Worm (Caenorhabditis elegans): ENCODE results near the gene fbxa-79.

fbxa-79 gene

ce11 chrIII:1321561-1321960, 13.5 kb upstream of the fbxa-79 start, which contains the start of gene fbxa-15:
fbxa-15 (minus strand) TSS chrIII:1321661.
- TF ChIP-seq ama-1 (optimal IDR thresholded peaks at IDR 0.05) (no peak), tra-4 (tag; optimal IDR thresholded peaks at IDR 0.05) (no peak), sea-1 (GFP tag; conservative IDR thresholded peaks at IDR 0.05) (no peak), tbx-37 (GFP tag; conservative IDR thresholded peaks at IDR 0.05) (no peak), tbx-11 (GFP tag; IDR thresholded peaks at IDR 0.05) (no peak), B0310.2 (tag; optimal IDR thresholded peaks at IDR 0.05) (no peak), pes-1 (GFP tag; IDR thresholded peaks at IDR 0.05) (no peak)

- no peak for TF ChIP-seq hmbx-1 (tag; optimal IDR thresholded peaks at IDR 0.05)
- TF ChIP-seq hnd-1 (tag; optimal IDR thresholded peaks at IDR 0.05): no peak
- TF ChIP-seq ets-7 (tag; optimal IDR thresholded peaks at IDR 0.05): no peak
- TF ChIP-seq F13C5.2 (tag; optimal IDR thresholded peaks at IDR 0.05): no peak
- no peak for TF ChIP-seq hmg-4 (GFP tag; optimal IDR thresholded peaks at IDR 0.05)
- TF ChIP-seq pes-1 (GFP tag; IDR thresholded peaks at IDR 0.05): no peak
- no peak for TF ChIP-seq ama-1 (optimal IDR thresholded peaks at IDR 0.05)
- TF ChIP-seq flt-1 (GFP tag; IDR thresholded peaks at IDR 0.05): no peak
- no peak for TF ChIP-seq sea-1 (GFP tag; conservative IDR thresholded peaks at IDR 0.05)
- TF ChIP-seq tbx-37 (GFP tag; conservative IDR thresholded peaks at IDR 0.05): no peak
- TF ChIP-seq aly-1 (tag; optimal IDR thresholded peaks at IDR 0.05): no peak
- TF ChIP-seq tbx-11 (GFP tag; IDR thresholded peaks at IDR 0.05): no peak
- no peak for TF ChIP-seq ceh-13 (GFP tag; optimal IDR thresholded peaks at IDR 0.05)
- TF ChIP-seq B0310.2 (tag; optimal IDR thresholded peaks at IDR 0.05): no peak
- TF ChIP-seq tra-4 (tag; optimal IDR thresholded peaks at IDR 0.05): no peak
- no peak for TF ChIP-seq ceh-36 (tag; optimal IDR thresholded peaks at IDR 0.05)
- TF ChIP-seq scrt-1 (GFP tag; IDR thresholded peaks at IDR 0.05): no peak
Observed at ce11 chrIII:1315038-1315437, 6.9 kb upstream of the fbxa-79 start, which contains the start of the genes fbxa-80 and fbxa-19. fbxa-80 (minus strand) TSS chrIII:1315210. fbxa-19 (plus strand) TSS chrIII:1315401.

- TF ChIP-seq pes-1 (GFP tag; IDR thresholded peaks at IDR 0.05) (no peak), hnd-1 (tag; optimal IDR thresholded peaks at IDR 0.05) (no peak), tbx-11 (GFP tag; IDR thresholded peaks at IDR 0.05) (no peak), scrt-1 (GFP tag; IDR thresholded peaks at IDR 0.05) (no peak)
Observed at ce11 chrIII:1314283-1314682, 6.2 kb upstream of the fbxa-79 start.

ce11 chrIII:1311367-1311766, 3.3 kb upstream of the fbxa-79 start:
- no peak for TF ChIP-seq hmbx-1 (tag; optimal IDR thresholded peaks at IDR 0.05)
- TF ChIP-seq F13C5.2 (tag; optimal IDR thresholded peaks at IDR 0.05): no peak
- TF ChIP-seq ceh-13 (GFP tag; optimal IDR thresholded peaks at IDR 0.05): no peak
- no peak for TF ChIP-seq tbx-11 (GFP tag; IDR thresholded peaks at IDR 0.05)
- TF ChIP-seq tbx-37 (GFP tag; conservative IDR thresholded peaks at IDR 0.05): no peak
- no peak for TF ChIP-seq hnd-1 (tag; optimal IDR thresholded peaks at IDR 0.05)
- TF ChIP-seq tra-4 (tag; optimal IDR thresholded peaks at IDR 0.05): no peak
- no peak for TF ChIP-seq hmg-4 (GFP tag; optimal IDR thresholded peaks at IDR 0.05)
- no peak for TF ChIP-seq aly-1 (tag; optimal IDR thresholded peaks at IDR 0.05)
- TF ChIP-seq ets-7 (tag; optimal IDR thresholded peaks at IDR 0.05): no peak
- TF ChIP-seq sea-1 (GFP tag; conservative IDR thresholded peaks at IDR 0.05): no peak
- no peak for TF ChIP-seq pes-1 (GFP tag; IDR thresholded peaks at IDR 0.05)
- TF ChIP-seq ama-1 (optimal IDR thresholded peaks at IDR 0.05): no peak

ce11 chrIII:1308887-1309286, 793 bp upstream of the fbxa-79 start, which contains the start of gene Y82E9BL.12:
Y82E9BL.12 (plus strand) TSS chrIII:1309187.
- no peak for TF ChIP-seq B0310.2 (tag; optimal IDR thresholded peaks at IDR 0.05)
- no peak for TF ChIP-seq hnd-1 (tag; optimal IDR thresholded peaks at IDR 0.05)
- TF ChIP-seq ets-7 (tag; optimal IDR thresholded peaks at IDR 0.05): no peak
- TF ChIP-seq tbx-37 (GFP tag; conservative IDR thresholded peaks at IDR 0.05): no peak
- TF ChIP-seq ceh-36 (tag; optimal IDR thresholded peaks at IDR 0.05): no peak

- TF ChIP-seq ets-7 (tag; optimal IDR thresholded peaks at IDR 0.05): no peak
- no peak for TF ChIP-seq B0310.2 (tag; optimal IDR thresholded peaks at IDR 0.05)
- TF ChIP-seq scrt-1 (GFP tag; IDR thresholded peaks at IDR 0.05): no peak
- no peak for TF ChIP-seq hnd-1 (tag; optimal IDR thresholded peaks at IDR 0.05)
- no peak for TF ChIP-seq F13C5.2 (tag; optimal IDR thresholded peaks at IDR 0.05)
- TF ChIP-seq tbx-37 (GFP tag; conservative IDR thresholded peaks at IDR 0.05): no peak
- TF ChIP-seq tbx-11 (GFP tag; IDR thresholded peaks at IDR 0.05): no peak
- TF ChIP-seq ceh-13 (GFP tag; optimal IDR thresholded peaks at IDR 0.05): no peak
- TF ChIP-seq tra-4 (tag; optimal IDR thresholded peaks at IDR 0.05): no peak
- TF ChIP-seq ama-1 (optimal IDR thresholded peaks at IDR 0.05): no peak
- no peak for TF ChIP-seq flt-1 (GFP tag; IDR thresholded peaks at IDR 0.05)
- TF ChIP-seq ceh-36 (tag; optimal IDR thresholded peaks at IDR 0.05): no peak
- no peak for TF ChIP-seq aly-1 (tag; optimal IDR thresholded peaks at IDR 0.05)
- TF ChIP-seq hmbx-1 (tag; optimal IDR thresholded peaks at IDR 0.05): no peak
- no peak for TF ChIP-seq pes-1 (GFP tag; IDR thresholded peaks at IDR 0.05)
- TF ChIP-seq hmg-4 (GFP tag; optimal IDR thresholded peaks at IDR 0.05): no peak
- TF ChIP-seq sea-1 (GFP tag; conservative IDR thresholded peaks at IDR 0.05): no peak
Observed at ce11 chrIII:1307333-1307732, 761 bp downstream of the fbxa-79 start.

- TF ChIP-seq ets-7 (tag; optimal IDR thresholded peaks at IDR 0.05): no peak
- no peak for TF ChIP-seq tbx-37 (GFP tag; conservative IDR thresholded peaks at IDR 0.05)
- no peak for TF ChIP-seq hmbx-1 (tag; optimal IDR thresholded peaks at IDR 0.05)
- TF ChIP-seq hmg-4 (GFP tag; optimal IDR thresholded peaks at IDR 0.05): no peak
- no peak for TF ChIP-seq tra-4 (tag; optimal IDR thresholded peaks at IDR 0.05)
- TF ChIP-seq hnd-1 (tag; optimal IDR thresholded peaks at IDR 0.05): no peak
Observed at ce11 chrIII:1303414-1303813, 4.7 kb downstream of the fbxa-79 start, which contains the start of gene fbxa-75. fbxa-75 (plus strand) TSS chrIII:1303714.

ce11 chrIII:1297604-1298003, 10.5 kb downstream of the fbxa-79 start, which contains the start of gene fbxa-28:
fbxa-28 (plus strand) TSS chrIII:1297904.
- TF ChIP-seq pes-1 (GFP tag; IDR thresholded peaks at IDR 0.05) (no peak), tbx-37 (GFP tag; conservative IDR thresholded peaks at IDR 0.05) (no peak), aly-1 (tag; optimal IDR thresholded peaks at IDR 0.05) (no peak), hmg-4 (GFP tag; optimal IDR thresholded peaks at IDR 0.05) (no peak), ama-1 (optimal IDR thresholded peaks at IDR 0.05) (no peak), ceh-36 (tag; optimal IDR thresholded peaks at IDR 0.05) (no peak), ceh-13 (GFP tag; optimal IDR thresholded peaks at IDR 0.05) (no peak), scrt-1 (GFP tag; IDR thresholded peaks at IDR 0.05) (no peak), tbx-11 (GFP tag; IDR thresholded peaks at IDR 0.05) (no peak), hnd-1 (tag; optimal IDR thresholded peaks at IDR 0.05) (no peak), ets-7 (tag; optimal IDR thresholded peaks at IDR 0.05) (no peak), F13C5.2 (tag; optimal IDR thresholded peaks at IDR 0.05) (no peak), tra-4 (tag; optimal IDR thresholded peaks at IDR 0.05) (no peak), sea-1 (GFP tag; conservative IDR thresholded peaks at IDR 0.05) (no peak), B0310.2 (tag; optimal IDR thresholded peaks at IDR 0.05) (no peak), flt-1 (GFP tag; IDR thresholded peaks at IDR 0.05) (no peak), hmbx-1 (tag; optimal IDR thresholded peaks at IDR 0.05) (no peak)
